Fruit fly (Drosophila melanogaster) whole organism, embryonic: ENCODE data around the gene CG7966.

Experiments
- Bgb ChIP-seq: fragments of 200-800 bp; sonication (Bioruptor generic); IDR thresholded peaks from 2 replicates; pipeline ENCODE4 v1.3.6; 2022; ENCODE audit warnings: missing biosample characterization, missing genetic modification characterization; ENCODE audit not compliant: partially characterized antibody
- CG10366 ChIP-seq: fragments of 200-800 bp; sonication (Bioruptor generic); IDR thresholded peaks from 2 replicates; pipeline ENCODE4 v1.3.6; 2022; ENCODE audit warnings: missing biosample characterization, missing genetic modification characterization
- CG11085 ChIP-seq: fragments of 200-800 bp; sonication (Bioruptor generic); IDR thresholded peaks from 2 replicates; pipeline ENCODE4 v1.3.6; 2022; ENCODE audit warnings: missing biosample characterization, missing genetic modification characterization
- CG11696 ChIP-seq: fragments of 200-800 bp; sonication (Bioruptor generic); IDR thresholded peaks from 2 replicates; pipeline ENCODE4 v1.3.6; 2022; ENCODE audit warnings: missing biosample characterization, missing genetic modification characterization
- CG12219 ChIP-seq: fragments of 200-800 bp; sonication (Bioruptor generic); optimal IDR thresholded peaks from 3 replicates; lab custom pipeline; 2018; ENCODE audit warnings: missing biosample characterization, mild to moderate bottlenecking, missing genetic modification characterization
- CG13287 ChIP-seq: fragments of 200-800 bp; sonication (Bioruptor generic); IDR thresholded peaks from 2 replicates; pipeline ENCODE4 v1.3.6; 2022; ENCODE audit warnings: missing biosample characterization, missing genetic modification characterization; ENCODE audit not compliant: partially characterized antibody
- CG13894 ChIP-seq: fragments of 200-800 bp; sonication (Bioruptor generic); optimal IDR thresholded peaks from 3 replicates; lab custom pipeline; 2018; ENCODE audit warnings: missing biosample characterization, mild to moderate bottlenecking, missing genetic modification characterization, moderate library complexity
- CG14710 ChIP-seq: fragments of 200-800 bp; sonication (Bioruptor generic); optimal IDR thresholded peaks from 3 replicates; lab custom pipeline; 2019; ENCODE audit warnings: missing biosample characterization, mild to moderate bottlenecking, missing genetic modification characterization, moderate library complexity
- CG15479 ChIP-seq: fragments of 200-800 bp; sonication (Bioruptor generic); optimal IDR thresholded peaks from 3 replicates; lab custom pipeline; 2019; ENCODE audit warnings: missing biosample characterization, mild to moderate bottlenecking, missing genetic modification characterization, moderate library complexity
- CG16779 ChIP-seq: fragments of 200-800 bp; sonication (Bioruptor generic); IDR thresholded peaks from 2 replicates; pipeline ENCODE4 v1.3.6; 2022; ENCODE audit warnings: missing biosample characterization, missing genetic modification characterization
- CG17186 ChIP-seq: fragments of 200-800 bp; sonication (Bioruptor generic); optimal IDR thresholded peaks from 3 replicates; lab custom pipeline; 2017; ENCODE audit warnings: missing biosample characterization, missing genetic modification reagents, missing genetic modification characterization
- CG2889 ChIP-seq: fragments of 200-800 bp; sonication (Bioruptor generic); IDR thresholded peaks from 3 replicates; pipeline ENCODE4 v1.3.6; 2022; ENCODE audit warnings: missing biosample characterization, missing genetic modification characterization
- CG33213 ChIP-seq: fragments of 200-800 bp; sonication (Bioruptor generic); optimal IDR thresholded peaks from 3 replicates; lab custom pipeline; 2016; ENCODE audit warnings: missing biosample characterization, missing genetic modification characterization
- CG33557 ChIP-seq: fragments of 200-800 bp; sonication (Bioruptor generic); optimal IDR thresholded peaks from 2 replicates; lab custom pipeline; 2019; ENCODE audit warnings: missing biosample characterization, mild to moderate bottlenecking, missing genetic modification characterization, moderate library complexity
- CG3726 ChIP-seq: fragments of 200-800 bp; sonication (Bioruptor generic); IDR thresholded peaks from 3 replicates; pipeline ENCODE4, ENCODE4 v1.3.6; 2022; ENCODE audit warnings: missing biosample characterization, missing genetic modification characterization
- CG3995 ChIP-seq: fragments of 200-800 bp; sonication (Bioruptor generic); optimal IDR thresholded peaks from 3 replicates; lab custom pipeline; 2016; ENCODE audit warnings: missing biosample characterization, missing genetic modification characterization
- CG4328 ChIP-seq: fragments of 200-800 bp; sonication (Bioruptor generic); optimal IDR thresholded peaks from 3 replicates; lab custom pipeline; 2017; ENCODE audit warnings: missing biosample characterization, missing genetic modification reagents, missing genetic modification characterization
- CG4707 ChIP-seq: fragments of 200-800 bp; sonication (Bioruptor generic); optimal IDR thresholded peaks from 2 replicates; lab custom pipeline; 2018; ENCODE audit warnings: missing biosample characterization, mild to moderate bottlenecking, missing genetic modification characterization, moderate library complexity
- CG7271 ChIP-seq: fragments of 200-800 bp; sonication (Bioruptor generic); optimal IDR thresholded peaks from 2 replicates; lab custom pipeline; 2018; ENCODE audit warnings: missing biosample characterization, mild to moderate bottlenecking, missing genetic modification characterization, moderate library complexity
- CG8478 ChIP-seq: fragments of >200 bp; optimal IDR thresholded peaks from 2 replicates; lab custom pipeline; 2018
- CG8944 ChIP-seq: fragments of 200-800 bp; sonication (Bioruptor generic); optimal IDR thresholded peaks from 3 replicates; lab custom pipeline; 2016; ENCODE audit warnings: missing biosample characterization, missing genetic modification characterization
- Dad ChIP-seq: fragments of 200-800 bp; sonication (Bioruptor generic); optimal IDR thresholded peaks from 3 replicates; lab custom pipeline; 2016; ENCODE audit warnings: missing biosample characterization, missing genetic modification characterization
- E2f2 ChIP-seq: fragments of 200-800 bp; sonication (Bioruptor generic); IDR thresholded peaks from 2 replicates; pipeline ENCODE4 v1.3.6; 2022; ENCODE audit warnings: missing biosample characterization, missing genetic modification characterization
- HLHmδ ChIP-seq: fragments of 200-800 bp; sonication (Bioruptor generic); optimal IDR thresholded peaks from 2 replicates; lab custom pipeline; 2018; ENCODE audit warnings: missing biosample characterization, mild to moderate bottlenecking, missing genetic modification characterization, moderate library complexity
- HmgD ChIP-seq: fragments of 200-800 bp; sonication (Bioruptor generic); optimal IDR thresholded peaks from 3 replicates; lab custom pipeline; 2016; ENCODE audit warnings: missing biosample characterization, missing genetic modification characterization
- Hr51 ChIP-seq, 2 experiments: fragments of 200-800 bp; sonication (Bioruptor generic); optimal IDR thresholded peaks; 2 replicates in 1 of 2; 3 replicates in 1 of 2; lab custom pipeline; 2016 to 2018; ENCODE audit warnings: missing biosample characterization in 2 of 2, missing genetic modification characterization in 2 of 2, mild to moderate bottlenecking in 1 of 2, moderate library complexity in 1 of 2
- Six4 ChIP-seq: fragments of 200-800 bp; sonication (Bioruptor generic); optimal IDR thresholded peaks from 2 replicates; lab custom pipeline; 2016; ENCODE audit warnings: missing biosample characterization, missing genetic modification characterization
- Sox102F ChIP-seq: fragments of 200-800 bp; sonication (Bioruptor generic); optimal IDR thresholded peaks from 2 replicates; lab custom pipeline; 2018; ENCODE audit warnings: missing biosample characterization, mild to moderate bottlenecking, missing genetic modification characterization, moderate library complexity
- Sry-β ChIP-seq: fragments of 200-800 bp; sonication (Bioruptor generic); optimal IDR thresholded peaks from 2 replicates; lab custom pipeline; 2018; ENCODE audit warnings: missing biosample characterization, mild to moderate bottlenecking, missing genetic modification characterization, moderate library complexity
- crol ChIP-seq: fragments of 200-800 bp; sonication (Bioruptor generic); IDR thresholded peaks from 2 replicates; pipeline ENCODE4 v1.3.6; 2022; ENCODE audit warnings: missing biosample characterization, missing genetic modification characterization
- crp ChIP-seq, 2 experiments: fragments of 200-800 bp; sonication (Bioruptor generic); optimal IDR thresholded peaks; 2 replicates in 1 of 2; 3 replicates in 1 of 2; lab custom pipeline; 2017; ENCODE audit warnings: missing biosample characterization in 2 of 2, missing genetic modification characterization in 2 of 2, mild to moderate bottlenecking in 1 of 2, moderate library complexity in 1 of 2
- dan ChIP-seq: fragments of 200-800 bp; sonication (Bioruptor generic); IDR thresholded peaks from 2 replicates; pipeline ENCODE4 v1.3.6; 2022; ENCODE audit warnings: missing biosample characterization, missing genetic modification characterization
- dati ChIP-seq: fragments of 200-800 bp; sonication (Bioruptor generic); IDR thresholded peaks from 2 replicates; pipeline ENCODE4 v1.3.6; 2022; ENCODE audit warnings: missing biosample characterization, missing genetic modification characterization
- en ChIP-seq: fragments of 200-800 bp; sonication (Bioruptor generic); optimal IDR thresholded peaks from 2 replicates; lab custom pipeline; 2016; ENCODE audit warnings: missing biosample characterization, missing genetic modification characterization
- fru ChIP-seq: fragments of >200 bp; optimal IDR thresholded peaks from 2 replicates; lab custom pipeline; 2017
- gsb-n ChIP-seq: fragments of 200-800 bp; sonication (Bioruptor generic); optimal IDR thresholded peaks from 3 replicates; lab custom pipeline; 2018; ENCODE audit warnings: missing biosample characterization, mild to moderate bottlenecking, missing genetic modification characterization
- hkb ChIP-seq, 2 experiments: fragments of 200-800 bp in 1 of 2; fragments of >200 bp in 1 of 2; sonication (Bioruptor generic) in 1 of 2; IDR thresholded peaks in 1 of 2; optimal IDR thresholded peaks in 1 of 2; 2 replicates each; pipeline versions ENCODE4 v1.3.6 to Lab custom; 2017 to 2022; ENCODE audit warnings: missing biosample characterization in 1 of 2, missing genetic modification characterization in 1 of 2
- jigr1 ChIP-seq: fragments of 200-800 bp; sonication (Bioruptor generic); IDR thresholded peaks from 3 replicates; pipeline ENCODE4 v1.3.6; 2022; ENCODE audit warnings: missing biosample characterization, missing genetic modification characterization
- jumu ChIP-seq: fragments of 200-800 bp; sonication (Bioruptor generic); optimal IDR thresholded peaks from 3 replicates; lab custom pipeline; 2016; ENCODE audit warnings: missing biosample characterization, missing genetic modification characterization
- lov ChIP-seq, 2 experiments: fragments of 200-800 bp in 1 of 2; fragments of >200 bp in 1 of 2; sonication (Bioruptor generic) in 1 of 2; IDR thresholded peaks in 1 of 2; optimal IDR thresholded peaks in 1 of 2; 2 replicates in 1 of 2; 3 replicates in 1 of 2; pipeline versions ENCODE4 v1.3.6 to Lab custom; 2017 to 2022; ENCODE audit warnings: missing biosample characterization in 1 of 2, missing genetic modification characterization in 1 of 2
- pan ChIP-seq, 4 experiments: fragments of >200 bp in 3 of 4; fragments of 200-800 bp in 1 of 4; sonication (Bioruptor generic) in 1 of 4; optimal IDR thresholded peaks in 3 of 4; IDR thresholded peaks in 1 of 4; 2 replicates each; pipeline versions ENCODE4 v1.3.6 to Lab custom; 2017 to 2022; ENCODE audit warnings: missing biosample characterization in 2 of 4, missing genetic modification characterization in 2 of 4, mixed read lengths in 1 of 4
- pb ChIP-seq: fragments of 200-800 bp; sonication (Bioruptor generic); optimal IDR thresholded peaks from 3 replicates; lab custom pipeline; 2016; ENCODE audit warnings: missing biosample characterization, missing genetic modification characterization
- sr ChIP-seq: fragments of 200-800 bp; sonication (Bioruptor generic); IDR thresholded peaks from 3 replicates; pipeline ENCODE4 v1.3.6; 2022; ENCODE audit warnings: missing biosample characterization, missing genetic modification characterization
- tin ChIP-seq: fragments of 200-800 bp; sonication (Bioruptor generic); optimal IDR thresholded peaks from 3 replicates; lab custom pipeline; 2016; ENCODE audit warnings: missing biosample characterization, missing genetic modification characterization
- tio ChIP-seq: fragments of 200-800 bp; sonication (Bioruptor generic); optimal IDR thresholded peaks from 2 replicates; lab custom pipeline; 2017; ENCODE audit warnings: missing biosample characterization, missing genetic modification characterization, inconsistent platforms
- toy ChIP-seq: fragments of 200-800 bp; sonication (Bioruptor generic); IDR thresholded peaks from 2 replicates; pipeline ENCODE4 v1.3.6; 2022; ENCODE audit warnings: missing biosample characterization, missing genetic modification characterization
- trh ChIP-seq: fragments of 200-800 bp; sonication (Bioruptor generic); optimal IDR thresholded peaks from 2 replicates; lab custom pipeline; 2016; ENCODE audit warnings: missing biosample characterization, missing genetic modification characterization
- tup ChIP-seq: fragments of 200-800 bp; sonication (Bioruptor generic); optimal IDR thresholded peaks from 2 replicates; lab custom pipeline; 2016; ENCODE audit warnings: missing biosample characterization, mild to moderate bottlenecking, missing genetic modification characterization, moderate library complexity
- unpg ChIP-seq: fragments of 200-800 bp; sonication (Bioruptor generic); optimal IDR thresholded peaks from 3 replicates; lab custom pipeline; 2018; ENCODE audit warnings: missing biosample characterization, mild to moderate bottlenecking, missing genetic modification characterization, moderate library complexity
- yki ChIP-seq: fragments of >200 bp; optimal IDR thresholded peaks from 3 replicates; lab custom pipeline; 2018

CG7966 gene

dm6 chr3R:13068022-13068421 is 16.8 kb upstream of the CG7966 start (continued):
- TF ChIP-seq CG13894 (no peak), sr (GFP tag; lab: Robert Waterston, UW) (peak; percentile 77), CG15479 (GFP tag; lab: Kevin White, UChicago) (peak; percentile 15), CG8944 (GFP tag; lab: Kevin White, UChicago) (peak; percentile 67), CG33213 (GFP tag; lab: Kevin White, UChicago) (peak; percentile 87), crp (GFP tag; optimal IDR thresholded peaks at IDR 0.05; lab: Kevin White, UChicago) (peak in 1 of 2 experiments; percentile 50), Bgb (GFP tag; lab: Robert Waterston, UW) (no peak), HLHmδ (GFP tag; lab: Kevin White, UChicago) (peak; percentile 77), Dad (GFP tag; lab: Kevin White, UChicago) (peak; percentile 17), E2f2 (peak; percentile 42; the same call in 1 of the 2 replicates), CG2889 (GFP tag; lab: Robert Waterston, UW) (no peak), yki (lab: Kevin White, UChicago) (no peak), Six4 (GFP tag; lab: Kevin White, UChicago) (peak; percentile 87), unpg (GFP tag; lab: Kevin White, UChicago) (peak; percentile 93), Sox102F (GFP tag; lab: Kevin White, UChicago) (peak; percentile 96), en (GFP tag; lab: Kevin White, UChicago) (peak; percentile 73), lov (optimal IDR thresholded peaks at IDR 0.05; lab: Kevin White, UChicago) (no peak), lov (GFP tag; IDR thresholded peaks at IDR 0.05; lab: Robert Waterston, UW) (peak; percentile 78; the same call in 2 of the 3 replicates), CG11696 (GFP tag; lab: Robert Waterston, UW) (0 out of 2 replicates have a peak, but pooled peaks have one; percentile 28), CG3995 (peak; percentile 50), HmgD (GFP tag; lab: Kevin White, UChicago) (no peak), CG7271 (tag; lab: Kevin White, UChicago) (peak; percentile 95), tin (peak; percentile 51), dati (no peak), fru (lab: Kevin White, UChicago) (no peak), CG8478 (lab: Kevin White, UChicago) (no peak), gsb-n (peak; percentile 97), CG11085 (GFP tag; lab: Robert Waterston, UW) (no peak; the same call in 1 of the 2 replicates), CG13287 (GFP tag; lab: Robert Waterston, UW) (no peak), toy (GFP tag; lab: Robert Waterston, UW) (no peak), pan (optimal IDR thresholded peaks at IDR 0.05; lab: Kevin White, UChicago) (no peak), pan (GFP tag; optimal IDR thresholded peaks at IDR 0.05 in 1 of 2, IDR thresholded peaks at IDR 0.05 in 1 of 2) (peak in 1 of 2 experiments; percentile 65), Hr51 (GFP tag; optimal IDR thresholded peaks at IDR 0.05; lab: Kevin White, UChicago) (peak; percentile 37 to 81), CG4328 (GFP tag; lab: Kevin White, UChicago) (peak; percentile 70), CG33557 (GFP tag; lab: Kevin White, UChicago) (peak; percentile 92), jumu (peak; percentile 21), jigr1 (no peak), pb (peak; percentile 56), CG4707 (GFP tag; lab: Kevin White, UChicago) (peak; percentile 90), crol (GFP tag; lab: Robert Waterston, UW) (peak; percentile 65), tio (peak; percentile 69), CG16779 (GFP tag; lab: Robert Waterston, UW) (no peak), CG3726 (GFP tag; lab: Robert Waterston, UW) (no peak), CG17186 (GFP tag; lab: Kevin White, UChicago) (peak; percentile 87), Sry-β (GFP tag; lab: Kevin White, UChicago) (peak; percentile 80), CG12219 (peak; percentile 82), dan (no peak), tup (GFP tag; lab: Kevin White, UChicago) (peak; percentile 57), CG10366 (GFP tag; lab: Robert Waterston, UW) (peak; percentile 51), CG14710 (tag; lab: Kevin White, UChicago) (peak; percentile 95), trh (peak; percentile 90), hkb (optimal IDR thresholded peaks at IDR 0.05; lab: Kevin White, UChicago) (no peak), hkb (GFP tag; IDR thresholded peaks at IDR 0.05; lab: Robert Waterston, UW) (peak; percentile 90)
